Fruit fly (Drosophila melanogaster): ENCODE data around the gene BRWD3.

The BRWD3 gene

DNA sequence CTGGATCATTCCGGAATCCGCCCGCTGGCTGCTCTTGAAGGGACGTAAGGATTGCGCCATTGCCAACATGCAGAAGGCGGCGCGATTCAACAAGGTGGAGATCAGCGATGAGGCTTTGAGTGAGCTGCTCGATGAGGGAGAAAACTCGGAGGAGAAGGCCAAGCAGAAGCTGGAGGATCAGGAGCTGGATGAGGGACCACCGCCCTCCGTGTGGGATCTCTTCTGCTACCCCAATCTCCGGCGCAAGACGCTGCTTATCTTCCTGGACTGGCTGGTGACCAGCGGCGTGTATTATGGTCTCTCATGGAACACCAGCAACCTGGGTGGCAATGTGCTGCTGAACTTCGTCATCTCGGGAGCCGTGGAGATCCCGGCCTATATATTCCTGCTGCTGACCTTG is 44.6 kb upstream of the BRWD3 start:
- TF ChIP-seq CG10348 (GFP tag; IDR thresholded peaks at IDR 0.05) (no peak), D1 (tag; optimal IDR thresholded peaks at IDR 0.05) (no peak)

DNA sequence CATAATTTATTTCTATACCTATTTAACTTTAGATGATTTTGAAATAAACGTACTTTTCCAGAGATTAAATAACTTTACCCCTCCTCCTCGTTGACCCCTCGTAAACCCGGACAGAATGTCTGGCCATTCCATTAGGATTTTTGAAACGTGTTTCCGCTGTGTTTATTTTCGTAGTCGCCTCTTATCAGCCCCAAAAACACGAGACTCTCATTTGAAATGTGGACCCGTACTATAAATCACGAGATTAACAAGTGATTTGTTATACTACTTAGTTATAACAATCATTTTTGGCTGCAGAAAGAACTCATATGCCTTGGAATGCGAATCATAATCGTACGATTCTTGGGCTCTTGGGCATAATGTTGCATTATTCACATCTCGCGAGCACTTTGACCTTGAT is 43.3 kb upstream of the BRWD3 start:
- TF ChIP-seq Snoo (tag; optimal IDR thresholded peaks at IDR 0.05): no peak
- TF ChIP-seq CG12605 (GFP tag; IDR thresholded peaks at IDR 0.05): no peak

DNA sequence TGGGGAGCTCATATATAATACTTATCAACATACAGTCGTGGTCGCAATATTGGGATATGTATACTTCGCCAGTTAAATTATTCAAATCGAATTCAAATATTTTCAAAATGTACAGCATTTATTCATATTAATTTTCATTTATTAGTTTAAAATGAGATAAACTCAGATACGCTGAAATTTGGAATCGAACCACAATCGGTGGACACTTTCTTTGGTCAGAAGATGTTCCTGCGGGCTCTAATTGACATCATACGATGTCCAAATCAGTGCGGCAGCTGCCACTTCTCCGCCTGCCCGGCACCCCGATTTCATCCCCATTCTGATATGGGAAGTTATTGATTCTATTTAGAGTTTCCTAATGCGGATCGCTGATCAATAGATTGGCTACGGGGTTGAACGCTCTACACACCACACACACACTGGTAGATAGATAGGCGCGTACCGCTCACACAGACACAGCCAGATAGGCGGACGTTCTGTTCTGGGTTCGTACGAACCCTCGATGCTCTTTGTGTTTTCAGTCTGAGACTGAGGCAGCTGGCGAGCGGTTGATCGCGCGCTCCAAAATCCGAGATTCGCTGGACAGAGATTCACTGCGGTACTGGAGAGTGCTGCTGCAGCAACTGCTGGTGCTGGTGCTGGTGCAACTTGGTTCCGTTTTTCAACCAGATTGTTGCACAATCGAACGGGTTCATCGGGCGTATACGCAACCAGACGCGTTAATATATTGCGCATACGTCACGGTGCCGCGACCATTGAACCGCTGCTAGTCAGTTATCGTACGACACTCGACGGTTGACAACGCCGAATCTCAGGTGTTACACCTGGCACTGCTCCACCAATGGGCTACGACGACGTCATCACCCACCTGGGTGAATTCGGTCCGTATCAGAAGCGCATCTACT is 42.4 kb upstream of the BRWD3 start, which contains the start of gene Orct:
Gene Orct (plus strand): TSS at position 157 of the 905 bp plus-strand sequence.
- TF ChIP-seq CG13204 (GFP tag; optimal IDR thresholded peaks at IDR 0.05) (peak; percentile 96), fd96Ca (GFP tag; IDR thresholded peaks at IDR 0.05) (peak; percentile 47; the same call in 2 of the 3 replicates), Snoo (tag; optimal IDR thresholded peaks at IDR 0.05) (peak; percentile 65), CG8159 (tag; optimal IDR thresholded peaks at IDR 0.05) (peak; percentile 76), D1 (tag; optimal IDR thresholded peaks at IDR 0.05) (no peak), Ets98B (GFP tag; IDR thresholded peaks at IDR 0.05) (no peak), CG12605 (GFP tag; IDR thresholded peaks at IDR 0.05) (no peak), EcR (GFP tag; optimal IDR thresholded peaks at IDR 0.05) (peak; percentile 59), CG15710 (tag; optimal IDR thresholded peaks at IDR 0.05) (peak; percentile 60), rn (GFP tag; IDR thresholded peaks at IDR 0.05) (no peak), CG9948 (tag; optimal IDR thresholded peaks at IDR 0.05) (peak; percentile 50), Pif1B (GFP tag; optimal IDR thresholded peaks at IDR 0.05) (peak; percentile 21), CG4496 (GFP tag; IDR thresholded peaks at IDR 0.05) (no peak; the same call in 2 of the 3 replicates), CG8301 (tag; optimal IDR thresholded peaks at IDR 0.05) (peak; percentile 52), CG32121 (GFP tag; IDR thresholded peaks at IDR 0.05) (peak; percentile 46; the same call in 1 of the 2 replicates), gl (tag; optimal IDR thresholded peaks at IDR 0.05) (no peak), CG10348 (GFP tag; IDR thresholded peaks at IDR 0.05) (no peak), Pif1A (GFP tag; optimal IDR thresholded peaks at IDR 0.05) (peak; percentile 65), CG34367 (tag; optimal IDR thresholded peaks at IDR 0.05) (peak; percentile 6), CG17806 (tag; optimal IDR thresholded peaks at IDR 0.05) (peak; percentile 34), CG14655 (GFP tag; optimal IDR thresholded peaks at IDR 0.05) (peak; percentile 65)

DNA sequence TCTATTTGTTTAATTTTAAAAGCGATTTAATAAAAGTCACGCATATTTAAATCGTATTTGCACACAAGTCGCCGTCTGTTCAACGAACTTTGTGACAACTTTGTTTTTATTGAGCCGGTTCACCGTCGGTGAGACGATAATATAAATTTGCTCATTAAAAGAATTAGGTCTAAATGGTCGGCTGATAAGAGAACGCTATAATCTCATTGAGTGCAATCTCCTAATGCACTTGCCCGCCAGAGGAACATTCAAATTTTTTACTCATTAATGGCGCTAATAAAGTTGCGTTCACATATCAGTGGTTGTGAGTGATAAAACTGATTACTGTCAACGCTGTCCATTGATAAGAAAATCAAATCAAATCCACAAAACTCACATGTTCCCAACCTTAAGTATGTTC is 40.1 kb upstream of the BRWD3 start:
- no peak for TF ChIP-seq CG9948 (tag; optimal IDR thresholded peaks at IDR 0.05)
- TF ChIP-seq CG32121 (GFP tag; IDR thresholded peaks at IDR 0.05): no peak
- no peak for TF ChIP-seq CG13204 (GFP tag; optimal IDR thresholded peaks at IDR 0.05)

DNA sequence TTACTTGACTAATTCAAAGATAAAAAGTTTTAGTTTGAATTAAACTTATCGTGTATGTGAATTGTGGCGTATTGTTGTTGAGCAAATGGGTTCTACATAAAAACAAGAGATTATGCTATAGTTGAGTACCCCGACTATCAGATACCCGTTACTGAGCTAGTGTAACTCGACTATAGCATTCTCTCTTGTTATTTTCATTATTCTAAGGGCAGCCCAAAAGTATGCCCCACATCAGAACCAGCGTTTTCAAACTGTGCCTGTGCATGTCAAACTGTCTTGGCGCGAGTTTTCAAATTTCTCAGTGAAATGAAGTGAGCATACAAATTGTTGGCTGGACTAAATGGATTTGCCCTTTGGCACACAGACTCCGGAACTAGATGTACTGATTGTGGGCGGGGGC is 39.5 kb upstream of the BRWD3 start, which contains the start of gene shps:
Gene shps (plus strand): TSS at position 282 of the 400 bp plus-strand sequence.
- TF ChIP-seq CG10348 (GFP tag; IDR thresholded peaks at IDR 0.05) (no peak), CG17806 (tag; optimal IDR thresholded peaks at IDR 0.05) (no peak), Snoo (tag; optimal IDR thresholded peaks at IDR 0.05) (no peak), CG34367 (tag; optimal IDR thresholded peaks at IDR 0.05) (no peak), fd96Ca (GFP tag; IDR thresholded peaks at IDR 0.05) (no peak), Pif1A (GFP tag; optimal IDR thresholded peaks at IDR 0.05) (no peak), CG12605 (GFP tag; IDR thresholded peaks at IDR 0.05) (no peak), rn (GFP tag; IDR thresholded peaks at IDR 0.05) (no peak), CG8301 (tag; optimal IDR thresholded peaks at IDR 0.05) (no peak), CG32121 (GFP tag; IDR thresholded peaks at IDR 0.05) (0 out of 2 replicates have a peak, but pooled peaks have one; percentile 9), EcR (GFP tag; optimal IDR thresholded peaks at IDR 0.05) (peak; percentile 21)

DNA sequence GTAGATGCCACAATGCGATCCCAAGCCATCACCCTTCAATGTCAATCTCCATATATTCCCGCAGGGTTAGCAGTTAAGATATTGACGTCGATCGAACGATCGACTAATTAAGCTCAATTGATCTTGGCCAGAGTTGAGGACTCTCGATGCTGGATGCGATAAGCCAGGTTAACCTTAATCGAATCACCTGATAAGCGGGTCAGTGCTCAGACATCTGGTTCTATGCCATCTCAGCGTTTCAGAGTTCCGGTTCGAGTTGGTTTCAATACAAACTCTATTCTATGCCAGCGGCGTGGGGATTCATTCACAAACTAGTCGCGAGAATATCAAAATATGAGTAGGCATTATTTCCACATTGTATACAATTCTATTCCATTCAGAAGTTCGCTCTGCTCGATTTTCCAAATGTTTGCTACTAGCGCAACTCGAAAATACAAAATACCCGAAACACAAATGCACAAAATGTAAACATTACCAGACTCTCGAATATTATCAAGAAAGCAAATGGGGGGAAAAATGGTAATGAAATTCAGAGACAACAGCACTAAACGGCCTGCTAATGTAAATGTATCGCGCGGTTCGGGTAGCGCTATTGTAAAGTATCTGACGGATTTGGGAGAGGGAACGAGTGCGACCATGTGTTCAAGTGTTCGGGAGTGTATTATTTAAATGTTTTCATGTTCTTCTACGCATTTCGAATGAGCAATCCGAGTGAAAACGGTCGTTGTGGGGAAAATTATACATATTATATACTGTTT is 36.1 kb upstream of the BRWD3 start:
- no peak for TF ChIP-seq Ets98B (GFP tag; IDR thresholded peaks at IDR 0.05)
- no peak for TF ChIP-seq CG10348 (GFP tag; IDR thresholded peaks at IDR 0.05)
- no peak for TF ChIP-seq fd96Ca (GFP tag; IDR thresholded peaks at IDR 0.05)
- TF ChIP-seq gl (tag; optimal IDR thresholded peaks at IDR 0.05): no peak
- TF ChIP-seq Pif1A (GFP tag; optimal IDR thresholded peaks at IDR 0.05): no peak
- TF ChIP-seq Snoo (tag; optimal IDR thresholded peaks at IDR 0.05): no peak
- TF ChIP-seq CG9948 (tag; optimal IDR thresholded peaks at IDR 0.05): no peak
- no peak for TF ChIP-seq CG14655 (GFP tag; optimal IDR thresholded peaks at IDR 0.05)
- no peak for TF ChIP-seq CG15710 (tag; optimal IDR thresholded peaks at IDR 0.05)
- no peak for TF ChIP-seq D1 (tag; optimal IDR thresholded peaks at IDR 0.05)
- TF ChIP-seq CG4496 (GFP tag; IDR thresholded peaks at IDR 0.05): no peak
- TF ChIP-seq EcR (GFP tag; optimal IDR thresholded peaks at IDR 0.05): no peak
- TF ChIP-seq CG8159 (tag; optimal IDR thresholded peaks at IDR 0.05): no peak
- TF ChIP-seq rn (GFP tag; IDR thresholded peaks at IDR 0.05): no peak
- no peak for TF ChIP-seq CG8301 (tag; optimal IDR thresholded peaks at IDR 0.05)

Measured in whole organism, pupa.